Fruit fly (Drosophila melanogaster) whole organism, embryonic: Measurements from ENCODE around the gene MESK4.

Source experiments
- B-H1 ChIP-seq: fragments of 200-800 bp; sonication (Bioruptor generic); IDR thresholded peaks from 3 replicates; pipeline ENCODE4 v1.3.6; 2022; ENCODE audit warnings: missing biosample characterization, missing genetic modification characterization
- Bgb ChIP-seq: fragments of 200-800 bp; sonication (Bioruptor generic); IDR thresholded peaks from 2 replicates; pipeline ENCODE4 v1.3.6; 2022; ENCODE audit warnings: missing biosample characterization, missing genetic modification characterization; ENCODE audit not compliant: partially characterized antibody
- CG10366 ChIP-seq: fragments of 200-800 bp; sonication (Bioruptor generic); IDR thresholded peaks from 2 replicates; pipeline ENCODE4 v1.3.6; 2022; ENCODE audit warnings: missing biosample characterization, missing genetic modification characterization
- CG11085 ChIP-seq: fragments of 200-800 bp; sonication (Bioruptor generic); IDR thresholded peaks from 2 replicates; pipeline ENCODE4 v1.3.6; 2022; ENCODE audit warnings: missing biosample characterization, missing genetic modification characterization
- CG11093 ChIP-seq: fragments of 200-800 bp; sonication (Bioruptor generic); IDR thresholded peaks from 3 replicates; pipeline ENCODE4 v1.3.6; 2022; ENCODE audit warnings: missing biosample characterization, missing genetic modification characterization
- CG12659 ChIP-seq: fragments of 200-800 bp; sonication (Bioruptor generic); optimal IDR thresholded peaks from 3 replicates; lab custom pipeline; 2017; ENCODE audit warnings: mild to moderate bottlenecking, missing biosample characterization, missing genetic modification reagents, missing genetic modification characterization
- CG13424 ChIP-seq: fragments of 200-800 bp; sonication (Bioruptor generic); optimal IDR thresholded peaks from 2 replicates; lab custom pipeline; 2019; ENCODE audit warnings: missing biosample characterization, mild to moderate bottlenecking, missing genetic modification characterization, moderate library complexity
- CG13894 ChIP-seq: fragments of 200-800 bp; sonication (Bioruptor generic); optimal IDR thresholded peaks from 3 replicates; lab custom pipeline; 2018; ENCODE audit warnings: missing biosample characterization, mild to moderate bottlenecking, missing genetic modification characterization, moderate library complexity
- CG14014 ChIP-seq: fragments of 200-800 bp; sonication (Bioruptor generic); IDR thresholded peaks from 2 replicates; pipeline ENCODE4 v1.3.6; 2022; ENCODE audit warnings: missing biosample characterization, missing genetic modification characterization
- CG14050 ChIP-seq: fragments of 200-800 bp; sonication (Bioruptor generic); IDR thresholded peaks from 3 replicates; pipeline ENCODE4 v1.3.6; 2022; ENCODE audit warnings: missing biosample characterization, missing genetic modification characterization
- CG1603 ChIP-seq: fragments of 200-800 bp; sonication (Bioruptor generic); optimal IDR thresholded peaks from 2 replicates; lab custom pipeline; 2019; ENCODE audit warnings: missing biosample characterization, mild to moderate bottlenecking, missing genetic modification characterization, moderate library complexity
- CG17568 ChIP-seq: fragments of 200-800 bp; sonication (Bioruptor generic); optimal IDR thresholded peaks from 2 replicates; lab custom pipeline; 2018; ENCODE audit warnings: missing biosample characterization, mild to moderate bottlenecking, missing genetic modification characterization, moderate library complexity
- CG17802 ChIP-seq: fragments of 200-800 bp; sonication (Bioruptor generic); optimal IDR thresholded peaks from 2 replicates; lab custom pipeline; 2018; ENCODE audit warnings: missing biosample characterization, mild to moderate bottlenecking, missing genetic modification characterization, moderate library complexity
- CG18262 ChIP-seq: fragments of 200-800 bp; optimal IDR thresholded peaks from 3 replicates; lab custom pipeline; 2019; ENCODE audit warnings: missing biosample characterization, mild to moderate bottlenecking, missing genetic modification characterization, moderate library complexity
- CG31441 ChIP-seq: fragments of 200-800 bp; sonication (Bioruptor generic); IDR thresholded peaks from 2 replicates; pipeline ENCODE4 v1.3.6; 2022; ENCODE audit warnings: missing biosample characterization, missing genetic modification characterization
- CG32767 ChIP-seq: fragments of 200-800 bp; sonication (Bioruptor generic); IDR thresholded peaks from 2 replicates; pipeline ENCODE4 v1.3.6; 2022; ENCODE audit warnings: missing biosample characterization, missing genetic modification characterization
- CG3407 ChIP-seq: fragments of 200-800 bp; sonication (Bioruptor generic); optimal IDR thresholded peaks from 2 replicates; lab custom pipeline; 2018; ENCODE audit warnings: missing biosample characterization, mild to moderate bottlenecking, missing genetic modification characterization
- CG4424 ChIP-seq: fragments of 200-800 bp; sonication (Bioruptor generic); optimal IDR thresholded peaks from 3 replicates; lab custom pipeline; 2016; ENCODE audit warnings: missing biosample characterization, missing genetic modification characterization
- CG7987 ChIP-seq: fragments of 200-800 bp; sonication (Bioruptor generic); optimal IDR thresholded peaks from 2 replicates; lab custom pipeline; 2018; ENCODE audit warnings: missing biosample characterization, mild to moderate bottlenecking, missing genetic modification characterization, moderate library complexity
- CG8924 ChIP-seq: fragments of 200-800 bp; optimal IDR thresholded peaks from 3 replicates; lab custom pipeline; 2019; ENCODE audit warnings: missing biosample characterization, mild to moderate bottlenecking, missing genetic modification characterization, moderate library complexity
- CHES-1-like ChIP-seq: fragments of 200-800 bp; sonication (Bioruptor generic); optimal IDR thresholded peaks from 2 replicates; lab custom pipeline; 2016; ENCODE audit warnings: missing biosample characterization, missing genetic modification characterization
- Dip2 ChIP-seq: fragments of 200-800 bp; sonication (Bioruptor generic); IDR thresholded peaks from 2 replicates; pipeline ENCODE4 v1.3.6; 2022; ENCODE audit warnings: missing biosample characterization, missing genetic modification characterization
- E2f2 ChIP-seq: fragments of 200-800 bp; sonication (Bioruptor generic); IDR thresholded peaks from 2 replicates; pipeline ENCODE4 v1.3.6; 2022; ENCODE audit warnings: missing biosample characterization, missing genetic modification characterization
- Fer2 ChIP-seq: fragments of 200-800 bp; sonication (Bioruptor generic); optimal IDR thresholded peaks from 2 replicates; lab custom pipeline; 2018; ENCODE audit warnings: missing biosample characterization, mild to moderate bottlenecking, missing genetic modification characterization, moderate library complexity
- Hr51 ChIP-seq, 2 experiments: fragments of 200-800 bp; sonication (Bioruptor generic); optimal IDR thresholded peaks; 2 replicates in 1 of 2; 3 replicates in 1 of 2; lab custom pipeline; 2016 to 2018; ENCODE audit warnings: missing biosample characterization in 2 of 2, missing genetic modification characterization in 2 of 2, mild to moderate bottlenecking in 1 of 2, moderate library complexity in 1 of 2
- Mrtf ChIP-seq: fragments of 200-800 bp; sonication (Bioruptor generic); IDR thresholded peaks from 3 replicates; pipeline ENCODE4 v1.3.6; 2022; ENCODE audit warnings: missing biosample characterization, missing genetic modification characterization
- Neu2 ChIP-seq: fragments of 200-800 bp; sonication (Bioruptor generic); optimal IDR thresholded peaks from 3 replicates; lab custom pipeline; 2016; ENCODE audit warnings: missing biosample characterization, missing genetic modification characterization, borderline replicate concordance
- NfI ChIP-seq: fragments of 200-800 bp; sonication (Bioruptor generic); optimal IDR thresholded peaks from 3 replicates; lab custom pipeline; 2018; ENCODE audit warnings: missing biosample characterization, mild to moderate bottlenecking, missing genetic modification characterization, moderate library complexity
- Ptx1 ChIP-seq: fragments of 200-800 bp; sonication (Bioruptor generic); IDR thresholded peaks from 2 replicates; pipeline ENCODE4 v1.3.6; 2022; ENCODE audit warnings: missing biosample characterization, missing genetic modification characterization
- Trl ChIP-seq, 3 experiments: fragments of >200 bp in 2 of 3; fragments of 200-800 bp in 1 of 3; sonication (Bioruptor generic) in 1 of 3; optimal IDR thresholded peaks; 2 replicates in 1 of 3; 3 replicates in 2 of 3; lab custom pipeline; 2016 to 2017; ENCODE audit warnings: missing biosample characterization in 1 of 3, missing genetic modification characterization in 1 of 3
- amos ChIP-seq: fragments of 200-800 bp; sonication (Bioruptor generic); IDR thresholded peaks from 2 replicates; pipeline ENCODE4 v1.3.6; 2022; ENCODE audit warnings: missing biosample characterization, missing genetic modification characterization; ENCODE audit not compliant: partially characterized antibody
- caup ChIP-seq: fragments of 200-800 bp; sonication (Bioruptor generic); optimal IDR thresholded peaks from 3 replicates; lab custom pipeline; 2017; ENCODE audit warnings: missing biosample characterization, mild to moderate bottlenecking, missing genetic modification characterization, moderate library complexity; ENCODE audit not compliant: severe bottlenecking
- cg ChIP-seq: fragments of 200-800 bp; sonication (Bioruptor generic); optimal IDR thresholded peaks from 3 replicates; lab custom pipeline; 2019; ENCODE audit warnings: missing biosample characterization, mild to moderate bottlenecking, missing genetic modification characterization, moderate library complexity
- ftz-f1 ChIP-seq: fragments of 200-800 bp; sonication (Bioruptor generic); optimal IDR thresholded peaks from 2 replicates; lab custom pipeline; 2016; ENCODE audit warnings: missing biosample characterization, missing genetic modification characterization
- hkb ChIP-seq, 2 experiments: fragments of 200-800 bp in 1 of 2; fragments of >200 bp in 1 of 2; sonication (Bioruptor generic) in 1 of 2; IDR thresholded peaks in 1 of 2; optimal IDR thresholded peaks in 1 of 2; 2 replicates each; pipeline versions ENCODE4 v1.3.6 to Lab custom; 2017 to 2022; ENCODE audit warnings: missing biosample characterization in 1 of 2, missing genetic modification characterization in 1 of 2
- hth ChIP-seq: fragments of >200 bp; optimal IDR thresholded peaks from 2 replicates; lab custom pipeline; 2017; ENCODE audit warnings: inconsistent platforms
- klu ChIP-seq: fragments of 200-800 bp; sonication (Bioruptor generic); IDR thresholded peaks from 2 replicates; pipeline ENCODE4 v1.3.6; 2022; ENCODE audit warnings: missing biosample characterization, missing genetic modification characterization
- nerfin-1 ChIP-seq: fragments of 200-800 bp; sonication (Bioruptor generic); optimal IDR thresholded peaks from 3 replicates; lab custom pipeline; 2019; ENCODE audit warnings: missing biosample characterization, mild to moderate bottlenecking, missing genetic modification characterization, moderate library complexity
- pho ChIP-seq: fragments of 200-800 bp; sonication (Bioruptor generic); optimal IDR thresholded peaks from 2 replicates; lab custom pipeline; 2016; ENCODE audit warnings: missing biosample characterization, missing genetic modification characterization
- pros ChIP-seq: fragments of 200-800 bp; sonication (Bioruptor generic); optimal IDR thresholded peaks from 3 replicates; lab custom pipeline; 2019; ENCODE audit warnings: missing biosample characterization, mild to moderate bottlenecking, missing genetic modification characterization, moderate library complexity
- sd ChIP-seq: fragments of 200-800 bp; sonication (Bioruptor generic); optimal IDR thresholded peaks from 3 replicates; lab custom pipeline; 2018; ENCODE audit warnings: missing biosample characterization, mild to moderate bottlenecking, missing genetic modification characterization, moderate library complexity
- sens ChIP-seq: fragments of 200-800 bp; sonication (Bioruptor generic); peaks from one replicate; lab custom pipeline; 2016; ENCODE audit warnings: missing biosample characterization, missing genetic modification characterization
- slbo ChIP-seq: fragments of 200-800 bp; sonication (Bioruptor generic); IDR thresholded peaks from 2 replicates; pipeline ENCODE4 v1.3.6; 2022; ENCODE audit warnings: missing biosample characterization, missing genetic modification characterization
- toy ChIP-seq: fragments of 200-800 bp; sonication (Bioruptor generic); IDR thresholded peaks from 2 replicates; pipeline ENCODE4 v1.3.6; 2022; ENCODE audit warnings: missing biosample characterization, missing genetic modification characterization
- unc-4 ChIP-seq: fragments of 200-800 bp; sonication (Bioruptor generic); IDR thresholded peaks from 2 replicates; pipeline ENCODE4 v1.3.6; 2022; ENCODE audit warnings: missing biosample characterization, missing genetic modification characterization; ENCODE audit not compliant: partially characterized antibody
- unpg ChIP-seq: fragments of 200-800 bp; sonication (Bioruptor generic); optimal IDR thresholded peaks from 3 replicates; lab custom pipeline; 2018; ENCODE audit warnings: missing biosample characterization, mild to moderate bottlenecking, missing genetic modification characterization, moderate library complexity

The MESK4 gene

DNA sequence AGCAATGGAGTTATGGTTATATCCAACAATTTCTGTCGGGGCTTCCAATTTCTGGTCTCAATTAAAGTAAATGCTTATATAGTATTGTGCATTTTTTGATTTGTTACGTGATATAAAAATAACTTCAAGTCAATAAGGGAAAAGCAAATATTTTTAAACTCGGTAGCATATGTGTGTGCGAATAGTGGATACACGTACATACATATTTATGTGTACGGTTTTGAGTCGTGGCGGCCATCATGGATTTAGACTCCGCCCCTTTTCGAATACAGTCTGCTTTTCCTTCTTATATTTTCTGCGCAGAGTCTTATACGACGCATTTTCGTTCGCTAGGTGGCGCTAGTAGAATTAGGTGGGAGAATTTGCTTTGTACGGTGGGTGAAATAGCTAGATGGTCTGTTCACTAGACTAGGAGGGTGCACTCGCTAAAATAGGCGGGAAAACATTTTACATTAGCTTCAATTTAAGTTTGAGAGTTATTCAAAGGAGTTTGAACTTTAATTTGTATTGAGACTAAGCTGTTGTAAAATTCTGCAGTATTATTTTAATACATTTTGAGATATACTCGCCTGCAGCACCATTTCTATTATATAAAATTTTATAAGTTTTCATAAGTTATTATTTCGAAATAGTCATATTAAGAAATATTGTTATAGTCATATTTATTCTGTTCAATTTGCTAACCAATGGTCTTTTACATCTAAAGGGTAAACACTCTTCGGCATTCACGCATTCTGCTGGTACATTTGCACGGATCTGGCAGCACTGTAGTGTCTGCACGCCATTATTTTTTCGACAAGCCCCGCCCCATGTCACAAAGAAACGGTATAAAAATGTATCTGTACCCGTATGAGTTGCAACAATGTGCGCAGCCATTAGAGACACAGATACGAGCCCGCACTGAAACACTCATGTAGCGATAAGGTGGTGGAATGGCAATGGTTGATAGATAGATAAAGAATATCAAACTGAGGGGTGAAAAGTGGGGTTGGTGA lies 19.0 kb upstream of the MESK4 start (continued):
- TF ChIP-seq hkb (optimal IDR thresholded peaks at IDR 0.05; lab: Kevin White, UChicago) (no peak), hkb (GFP tag; IDR thresholded peaks at IDR 0.05; lab: Robert Waterston, UW) (peak; percentile 62; the same call in 1 of the 2 replicates), Fer2 (tag; lab: Kevin White, UChicago) (peak; percentile 38), CG8924 (tag; lab: Kevin White, UChicago) (peak; percentile 67), CG4424 (GFP tag; lab: Kevin White, UChicago) (peak; percentile 63), CG14014 (GFP tag; lab: Robert Waterston, UW) (peak; percentile 69), CG18262 (peak; percentile 77), Ptx1 (peak; percentile 45), CG11093 (GFP tag; lab: Robert Waterston, UW) (peak; percentile 69; the same call in 2 of the 3 replicates), CG17568 (GFP tag; lab: Kevin White, UChicago) (peak; percentile 5), CHES-1-like (GFP tag; lab: Kevin White, UChicago) (no peak), cg (GFP tag; lab: Kevin White, UChicago) (peak; percentile 97), E2f2 (GFP tag; lab: Robert Waterston, UW) (peak; percentile 91), CG32767 (peak; percentile 91), CG12659 (peak; percentile 67), CG11085 (no peak; the same call in 1 of the 2 replicates), CG7987 (GFP tag; lab: Kevin White, UChicago) (peak; percentile 26), Trl (optimal IDR thresholded peaks at IDR 0.05; lab: Kevin White, UChicago) (no peak), Trl (GFP tag; optimal IDR thresholded peaks at IDR 0.05; lab: Kevin White, UChicago) (peak; percentile 34), toy (no peak), Dip2 (GFP tag; lab: Robert Waterston, UW) (peak; percentile 83), sd (tag; lab: Kevin White, UChicago) (peak; percentile 67), slbo (GFP tag; lab: Robert Waterston, UW) (peak; percentile 80), sens (GFP tag; lab: Kevin White, UChicago) (peak; percentile 87), klu (GFP tag; lab: Robert Waterston, UW) (no peak), pho (GFP tag; lab: Kevin White, UChicago) (peak; percentile 12), unc-4 (GFP tag; lab: Robert Waterston, UW) (no peak), CG10366 (GFP tag; lab: Robert Waterston, UW) (peak; percentile 60), CG14050 (GFP tag; lab: Robert Waterston, UW) (peak; percentile 31; the same call in 1 of the 3 replicates), Hr51 (GFP tag; optimal IDR thresholded peaks at IDR 0.05; lab: Kevin White, UChicago) (peak in 1 of 2 experiments; percentile 41), CG1603 (tag; lab: Kevin White, UChicago) (no peak), CG31441 (peak; percentile 84), unpg (GFP tag; lab: Kevin White, UChicago) (peak; percentile 83), NfI (GFP tag; lab: Kevin White, UChicago) (peak; percentile 48), hth (lab: Kevin White, UChicago) (no peak), caup (GFP tag; lab: Kevin White, UChicago) (peak; percentile 60), CG3407 (GFP tag; lab: Kevin White, UChicago) (peak; percentile 50), B-H1 (GFP tag; lab: Robert Waterston, UW) (peak; percentile 45; the same call in 2 of the 3 replicates), pros (GFP tag; lab: Kevin White, UChicago) (no peak), ftz-f1 (GFP tag; lab: Kevin White, UChicago) (no peak), CG17802 (tag; lab: Kevin White, UChicago) (no peak), Neu2 (GFP tag; lab: Kevin White, UChicago) (no peak), CG13894 (tag; lab: Kevin White, UChicago) (no peak), CG13424 (tag; lab: Kevin White, UChicago) (peak; percentile 80), nerfin-1 (peak; percentile 62), amos (GFP tag; lab: Robert Waterston, UW) (peak; percentile 31; the same call in 1 of the 2 replicates), Mrtf (GFP tag; lab: Robert Waterston, UW) (peak; percentile 38; the same call in 1 of the 3 replicates), Bgb (GFP tag; lab: Robert Waterston, UW) (peak; percentile 27; the same call in 1 of the 2 replicates)
